Worm (Caenorhabditis elegans): Measurements from ENCODE around the gene Y111B2A.12.

The Y111B2A.12 gene

DNA sequence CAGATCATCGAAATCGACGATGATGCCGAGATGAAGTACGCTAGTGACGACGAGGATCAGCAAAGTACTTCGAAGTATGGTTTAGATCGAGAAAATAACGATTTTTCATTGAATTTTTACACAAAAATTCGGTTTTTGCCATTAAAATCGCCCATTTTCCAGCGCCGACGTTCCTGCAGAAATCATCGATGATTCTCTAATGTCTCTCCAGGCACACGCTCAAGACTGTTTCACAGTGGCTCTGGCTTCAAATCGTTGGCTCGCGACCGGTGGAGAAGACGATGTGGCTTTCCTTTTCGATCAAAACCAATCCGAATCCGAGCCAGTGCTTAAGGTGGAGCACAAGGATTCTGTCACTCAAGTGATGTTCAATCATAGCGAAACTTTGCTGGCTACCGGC is 321 bp downstream of the Y111B2A.12 start (continued):
- TF ChIP-seq ceh-32 (tag; optimal IDR thresholded peaks at IDR 0.05; ENCODE audit: poor library complexity) = no peak
- TF ChIP-seq Y5F2A.4 (GFP tag; optimal IDR thresholded peaks at IDR 0.05) = no peak
- no peak for TF ChIP-seq daf-19 (GFP tag; conservative IDR thresholded peaks at IDR 0.05)
- TF ChIP-seq lsy-2 (tag; optimal IDR thresholded peaks at IDR 0.05) = no peak
- TF ChIP-seq daf-16 (GFP tag; optimal IDR thresholded peaks at IDR 0.05) = no peak
- TF ChIP-seq daf-16 (tag; optimal IDR thresholded peaks at IDR 0.05) = no peak
- no peak for TF ChIP-seq hmg-1.1 (GFP tag; IDR thresholded peaks at IDR 0.05)
- no peak for TF ChIP-seq F10B5.3 (tag; optimal IDR thresholded peaks at IDR 0.05)
- TF ChIP-seq hif-1 (tag; optimal IDR thresholded peaks at IDR 0.05) = no peak

ce11 chrIII:12611414-12611813 is 2.3 kb downstream of the Y111B2A.12 start:
- TF ChIP-seq snpc-4 (tag; optimal IDR thresholded peaks at IDR 0.05) = no peak
- no peak for TF ChIP-seq Y75B8A.6 (GFP tag; IDR thresholded peaks at IDR 0.05)
- no peak for TF ChIP-seq lin-1 (GFP tag; IDR thresholded peaks at IDR 0.05)

ce11 chrIII:12612519-12612935 is 3.4 kb downstream of the Y111B2A.12 start:
- TF ChIP-seq mes-2 (tag; optimal IDR thresholded peaks at IDR 0.05; ENCODE audit: poor library complexity, severe bottlenecking) = peak; percentile 84
- TF ChIP-seq ceh-44 (GFP tag; IDR thresholded peaks at IDR 0.05) = 0 out of 2 replicates have a peak, but pooled peaks have one; percentile 19
- TF ChIP-seq unc-62 (GFP tag; optimal IDR thresholded peaks at IDR 0.05 in 1 of 2) = peak; percentile 85 to 100
- peak; percentile 99 for TF ChIP-seq unc-62 (tag; optimal IDR thresholded peaks at IDR 0.05)
- TF ChIP-seq lin-15B (tag; optimal IDR thresholded peaks at IDR 0.05) = no peak
- TF ChIP-seq madf-5 (GFP tag; IDR thresholded peaks at IDR 0.05) = no peak
- TF ChIP-seq hlh-30 (tag; optimal IDR thresholded peaks at IDR 0.05; ENCODE audit: insufficient read depth) = peak; percentile 99
- TF ChIP-seq lsy-2 (tag; optimal IDR thresholded peaks at IDR 0.05) = peak; percentile 93 to 96
- TF ChIP-seq nhr-76 (tag; optimal IDR thresholded peaks at IDR 0.05) = peak; percentile 84
- peak; percentile 86 for TF ChIP-seq T20F7.1 (GFP tag; optimal IDR thresholded peaks at IDR 0.05)
- peak; percentile 90 for TF ChIP-seq zag-1 (tag; optimal IDR thresholded peaks at IDR 0.05)
- TF ChIP-seq ZK546.5 (tag; optimal IDR thresholded peaks at IDR 0.05) = peak in 1 of 2 experiments; percentile 15
- peak; percentile 64 for TF ChIP-seq nhr-237 (tag; optimal IDR thresholded peaks at IDR 0.05)
- TF ChIP-seq unc-39 (tag; optimal IDR thresholded peaks at IDR 0.05) = peak; percentile 88
- TF ChIP-seq lin-1 (GFP tag; IDR thresholded peaks at IDR 0.05) = peak; percentile 96
- peak; percentile 75 for TF ChIP-seq duxl-1 (tag; optimal IDR thresholded peaks at IDR 0.05; ENCODE audit: poor library complexity)
- peak; percentile 100 for TF ChIP-seq dve-1 (tag; optimal IDR thresholded peaks at IDR 0.05; ENCODE audit: insufficient read depth)
- peak; percentile 81 for TF ChIP-seq ceh-32 (tag; optimal IDR thresholded peaks at IDR 0.05; ENCODE audit: poor library complexity)
- TF ChIP-seq skn-1 (tag; optimal IDR thresholded peaks at IDR 0.05) = peak; percentile 84
- peak; percentile 88 for TF ChIP-seq ama-1 (optimal IDR thresholded peaks at IDR 0.05)
- peak; percentile 90 for TF ChIP-seq lin-29 (GFP tag; IDR thresholded peaks at IDR 0.05)
- peak; percentile 97 for TF ChIP-seq mdt-29 (GFP tag; IDR thresholded peaks at IDR 0.05)
- peak; percentile 97 for TF ChIP-seq hmg-1.1 (GFP tag; IDR thresholded peaks at IDR 0.05)
- no peak for TF ChIP-seq Y48G9A.11 (GFP tag; IDR thresholded peaks at IDR 0.05)
- peak; percentile 98 for TF ChIP-seq mep-1 (tag; optimal IDR thresholded peaks at IDR 0.05)
- TF ChIP-seq lin-13 (GFP tag; optimal IDR thresholded peaks at IDR 0.05) = peak; percentile 96
- TF ChIP-seq dmd-8 (GFP tag; IDR thresholded peaks at IDR 0.05) = 0 out of 2 replicates have a peak, but pooled peaks have one; percentile 54
- peak; percentile 43 for TF ChIP-seq snpc-4 (tag; optimal IDR thresholded peaks at IDR 0.05)
- TF ChIP-seq ctbp-1 (GFP tag; IDR thresholded peaks at IDR 0.05) = peak; percentile 97
- 0 out of 2 replicates have a peak, but pooled peaks have one; percentile 5 for TF ChIP-seq ZK337.2 (GFP tag; IDR thresholded peaks at IDR 0.05)
- no peak for TF ChIP-seq F44E2.7 (GFP tag; IDR thresholded peaks at IDR 0.05)
- TF ChIP-seq ztf-7 (tag; optimal IDR thresholded peaks at IDR 0.05) = peak; percentile 83
- TF ChIP-seq zip-2 (tag; optimal IDR thresholded peaks at IDR 0.05) = peak; percentile 91
- TF ChIP-seq ceh-20 (GFP tag; IDR thresholded peaks at IDR 0.05) = peak; percentile 100
- TF ChIP-seq mxl-3 (GFP tag; optimal IDR thresholded peaks at IDR 0.05) = peak; percentile 95
- TF ChIP-seq mxl-2 (GFP tag; conservative IDR thresholded peaks at IDR 0.05) = peak; percentile 53; the same call in 1 of the 2 replicates
- peak; percentile 98 for TF ChIP-seq nhr-6 (tag; optimal IDR thresholded peaks at IDR 0.05)
- peak; percentile 98 for TF ChIP-seq pha-4 (GFP tag; IDR thresholded peaks at IDR 0.05)
- TF ChIP-seq pha-4 (tag; optimal IDR thresholded peaks at IDR 0.05) = peak; percentile 99
- TF ChIP-seq nhr-77 (tag; optimal IDR thresholded peaks at IDR 0.05) = peak; percentile 97

Data from whole organism, L4 larva.